Fruit fly (Drosophila melanogaster) whole organism, adult: ENCODE data around the gene CG11035.

Experiments used
- CG12768 ChIP-seq: fragments of 200-800 bp; sonication (Bioruptor generic); optimal IDR thresholded peaks from 2 replicates; lab custom pipeline; 2017; ENCODE audit warnings: missing biosample characterization, missing genetic modification characterization, mild to moderate bottlenecking, moderate library complexity, missing genetic modification reagents
- CG14711 ChIP-seq: fragments of 200-800 bp; sonication (Bioruptor generic); optimal IDR thresholded peaks from 2 replicates; lab custom pipeline; 2018; ENCODE audit warnings: missing biosample characterization, mild to moderate bottlenecking, missing genetic modification characterization, moderate library complexity
- CG1620 ChIP-seq: fragments of 200-800 bp; sonication (Bioruptor generic); optimal IDR thresholded peaks from 2 replicates; lab custom pipeline; 2016; ENCODE audit warnings: missing biosample characterization, missing genetic modification characterization
- CG5204 ChIP-seq: fragments of 200-800 bp; sonication (Bioruptor generic); optimal IDR thresholded peaks from 2 replicates; lab custom pipeline; 2016; ENCODE audit warnings: missing biosample characterization, missing genetic modification characterization
- CG7101 ChIP-seq: fragments of 200-800 bp; sonication (Bioruptor generic); optimal IDR thresholded peaks from 2 replicates; lab custom pipeline; 2018; ENCODE audit warnings: missing biosample characterization, mild to moderate bottlenecking, missing genetic modification characterization, moderate library complexity
- Mnt ChIP-seq: fragments of 200-800 bp; sonication (Bioruptor generic); optimal IDR thresholded peaks from 2 replicates; lab custom pipeline; 2016; ENCODE audit warnings: missing biosample characterization, mild to moderate bottlenecking, missing genetic modification characterization
- bab1 ChIP-seq: fragments of 200-800 bp; sonication (Bioruptor generic); optimal IDR thresholded peaks from 3 replicates; lab custom pipeline; 2019; ENCODE audit warnings: missing biosample characterization, mild to moderate bottlenecking, missing genetic modification characterization, moderate library complexity
- cic ChIP-seq: fragments of 200-800 bp; sonication (Bioruptor generic); optimal IDR thresholded peaks from 2 replicates; lab custom pipeline; 2017; ENCODE audit warnings: missing biosample characterization, mild to moderate bottlenecking, missing genetic modification characterization, moderate library complexity
- cnc ChIP-seq, 2 experiments: fragments of >200 bp; optimal IDR thresholded peaks; 2 replicates each; lab custom pipeline; 2017
- kay ChIP-seq: fragments of 200-800 bp; sonication (Bioruptor generic); peaks from one replicate; lab custom pipeline; 2016; ENCODE audit warnings: missing biosample characterization, missing genetic modification characterization, borderline replicate concordance
- tj ChIP-seq: fragments of 200-800 bp; sonication (Bioruptor generic); optimal IDR thresholded peaks from 3 replicates; lab custom pipeline; 2017; ENCODE audit warnings: missing biosample characterization, mild to moderate bottlenecking, missing genetic modification characterization, moderate library complexity
- toe ChIP-seq: fragments of 200-800 bp; sonication (Bioruptor generic); optimal IDR thresholded peaks from 2 replicates; lab custom pipeline; 2016; ENCODE audit warnings: missing biosample characterization, missing genetic modification characterization

DNA sequence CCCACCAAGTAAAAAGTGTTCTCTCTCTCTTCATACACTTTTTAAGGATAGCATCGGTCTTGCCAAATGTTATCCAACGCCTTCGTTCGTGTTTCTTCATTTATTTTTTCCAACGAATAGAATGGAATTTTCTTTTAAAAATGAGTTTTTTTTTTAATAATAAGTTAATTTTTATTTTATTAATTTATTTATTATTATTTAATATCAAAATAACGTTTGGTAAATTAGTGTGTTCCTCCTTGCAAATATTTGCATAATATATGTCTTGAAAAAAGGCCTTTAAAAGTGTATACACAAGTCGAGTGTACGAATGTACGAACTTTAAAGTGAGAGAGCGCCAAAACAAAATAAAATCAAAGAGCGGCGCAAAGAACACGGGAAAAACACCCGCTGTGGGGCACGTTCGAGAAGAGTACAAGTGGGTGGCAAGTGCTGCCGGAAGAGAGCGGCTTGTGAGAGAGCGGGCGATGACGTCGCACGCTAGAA, 5.6 kb downstream of the CG11035 start:
- no peak for TF ChIP-seq cic (GFP tag; lab: Kevin White, UChicago)
- TF ChIP-seq CG1620 (GFP tag; lab: Kevin White, UChicago), result no peak
- TF ChIP-seq CG7101, result peak; percentile 68
- TF ChIP-seq Mnt (GFP tag; lab: Kevin White, UChicago), result no peak
- no peak for TF ChIP-seq kay (GFP tag; lab: Kevin White, UChicago)
- peak; percentile 35 for TF ChIP-seq tj (GFP tag; lab: Kevin White, UChicago)
- peak; percentile 42 for TF ChIP-seq CG12768 (GFP tag; lab: Kevin White, UChicago)
- no peak for TF ChIP-seq cnc (optimal IDR thresholded peaks at IDR 0.05; lab: Kevin White, UChicago)
- no peak for TF ChIP-seq CG5204 (GFP tag; lab: Kevin White, UChicago)
- no peak for TF ChIP-seq toe (GFP tag; lab: Kevin White, UChicago)
- no peak for TF ChIP-seq CG14711 (tag; lab: Kevin White, UChicago)
- TF ChIP-seq bab1, result peak; percentile 13
